Worm (Caenorhabditis elegans) whole organism, L2 larva: ENCODE results near the gene F54F7.8.

Experiments used
- blmp-1 ChIP-seq: sonication (generic microtip); optimal IDR thresholded peaks from 2 replicates; lab custom pipeline; 2017; ENCODE audit warnings: missing genetic modification characterization, mild to moderate bottlenecking, missing compliant biosample characterization, antibody characterized with exemption, moderate library complexity; ENCODE audit not compliant: insufficient read depth
- dmd-4 ChIP-seq: sonication (generic microtip); optimal IDR thresholded peaks from 2 replicates; lab custom pipeline; 2017; ENCODE audit warnings: missing biosample characterization, missing genetic modification characterization
- elt-3 ChIP-seq: sonication (generic microtip); optimal IDR thresholded peaks from 2 replicates; lab custom pipeline; 2017; ENCODE audit warnings: missing biosample characterization, missing genetic modification characterization
- nhr-237 ChIP-seq: fragments of 150-350 bp; optimal IDR thresholded peaks from 2 replicates; lab custom pipeline; 2014; ENCODE audit warnings: missing biosample characterization, missing genetic modification characterization
- nhr-77 ChIP-seq: fragments of 150-350 bp; optimal IDR thresholded peaks from 2 replicates; lab custom pipeline; 2014; ENCODE audit warnings: missing biosample characterization, missing genetic modification characterization
- sma-3 ChIP-seq: sonication (generic microtip); optimal IDR thresholded peaks from 2 replicates; lab custom pipeline; 2016; ENCODE audit warnings: missing genetic modification reagents, missing genetic modification characterization, missing compliant biosample characterization

- no peak for TF ChIP-seq sma-3 (GFP tag; lab: Kevin White, UChicago)
- TF ChIP-seq dmd-4 (tag; lab: Kevin White, UChicago): no peak
- no peak for TF ChIP-seq nhr-237 (tag; lab: Kevin White, UChicago)
- no peak for TF ChIP-seq elt-3 (tag; lab: Kevin White, UChicago)
- TF ChIP-seq blmp-1 (tag; lab: Kevin White, UChicago): no peak
- TF ChIP-seq nhr-77 (tag; lab: Kevin White, UChicago): no peak
Measured at ce11 chrX:11882800-11883199, 28.0 kb upstream of the F54F7.8 start, which contains the start of the genes Y62H9A.5 and ule-5.
